Worm (Caenorhabditis elegans): ENCODE data around the gene gcsh-1.

DNA sequence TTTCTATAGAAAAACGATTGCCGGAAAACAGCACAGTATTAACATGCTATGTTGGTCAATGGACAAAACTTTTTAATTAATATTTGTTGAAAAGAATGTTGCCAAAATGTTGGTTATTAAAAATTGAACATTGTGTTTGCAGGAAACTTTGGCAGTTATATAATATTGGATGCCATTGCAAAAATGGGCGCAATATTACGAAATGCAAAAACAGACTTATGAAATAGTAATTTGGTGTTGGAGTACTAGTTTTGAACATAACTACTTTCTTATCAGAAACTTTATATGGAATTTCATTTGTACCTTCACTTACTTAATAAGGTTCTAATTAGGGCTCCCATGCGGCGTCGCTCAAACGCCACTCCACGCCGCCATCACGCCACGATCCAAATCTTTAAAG, 4.5 kb downstream of the gcsh-1 start:
- TF ChIP-seq Y75B8A.6 (GFP tag; IDR thresholded peaks at IDR 0.05) (no peak), R02D3.7 (tag; optimal IDR thresholded peaks at IDR 0.05) (no peak), lsy-2 (tag; optimal IDR thresholded peaks at IDR 0.05) (no peak), skn-1 (tag; optimal IDR thresholded peaks at IDR 0.05) (no peak), nhr-76 (tag; optimal IDR thresholded peaks at IDR 0.05) (no peak), unc-130 (GFP tag; optimal IDR thresholded peaks at IDR 0.05) (no peak)

Measured in whole organism, L4 larva.